Fruit fly (Drosophila melanogaster): ENCODE results near the gene Nepl19.
A peak's percentile ranks its signal among the peaks of the same experiment; 100 is the strongest.

The Nepl19 gene

dm6 chr3R:28857287-28858024 lies 22.5 kb downstream of the Nepl19 start:
- TF ChIP-seq br (GFP tag; optimal IDR thresholded peaks at IDR 0.05) (peak; percentile 10), Jra (GFP tag; optimal IDR thresholded peaks at IDR 0.05) (no peak), fru (GFP tag; optimal IDR thresholded peaks at IDR 0.05) (peak; percentile 25), rgr (GFP tag; optimal IDR thresholded peaks at IDR 0.05) (peak; percentile 7), Hnf4 (GFP tag; optimal IDR thresholded peaks at IDR 0.05) (peak; percentile 4), CG9705 (GFP tag; optimal IDR thresholded peaks at IDR 0.05) (no peak), HLH106 (tag; optimal IDR thresholded peaks at IDR 0.05) (peak; percentile 8), foxo (GFP tag; optimal IDR thresholded peaks at IDR 0.05) (peak in 1 of 2 experiments; percentile 31), Hr78 (GFP tag; optimal IDR thresholded peaks at IDR 0.05) (no peak), h (GFP tag; optimal IDR thresholded peaks at IDR 0.05) (peak; percentile 0)

dm6 chr3R:28856829-28857228 lies 23.1 kb downstream of the Nepl19 start:
- TF ChIP-seq brk (GFP tag; optimal IDR thresholded peaks at IDR 0.05) = no peak
- no peak for TF ChIP-seq Hr78 (GFP tag; optimal IDR thresholded peaks at IDR 0.05)
- no peak for TF ChIP-seq lola (GFP tag; optimal IDR thresholded peaks at IDR 0.05)
- no peak for TF ChIP-seq Rel (GFP tag; optimal IDR thresholded peaks at IDR 0.05)
- TF ChIP-seq Rel (tag; optimal IDR thresholded peaks at IDR 0.05) = no peak
- TF ChIP-seq foxo (GFP tag; optimal IDR thresholded peaks at IDR 0.05) = no peak
- no peak for TF ChIP-seq rgr (GFP tag; optimal IDR thresholded peaks at IDR 0.05)
- no peak for TF ChIP-seq Abd-B (GFP tag; optimal IDR thresholded peaks at IDR 0.05)
- TF ChIP-seq CrebA (GFP tag; optimal IDR thresholded peaks at IDR 0.05; ENCODE audit: borderline replicate concordance) = no peak
- no peak for TF ChIP-seq Myc (optimal IDR thresholded peaks at IDR 0.05)

dm6 chr3R:28856140-28856539 lies 23.8 kb downstream of the Nepl19 start:
- no peak for TF ChIP-seq usp (GFP tag; optimal IDR thresholded peaks at IDR 0.05)
- TF ChIP-seq CG9705 (GFP tag; optimal IDR thresholded peaks at IDR 0.05) = no peak
- no peak for TF ChIP-seq N (GFP tag; optimal IDR thresholded peaks at IDR 0.05)
- TF ChIP-seq Dfd (GFP tag; optimal IDR thresholded peaks at IDR 0.05) = no peak
- no peak for TF ChIP-seq sv (GFP tag; optimal IDR thresholded peaks at IDR 0.05)
- no peak for TF ChIP-seq Myc (optimal IDR thresholded peaks at IDR 0.05)
- TF ChIP-seq pan (optimal IDR thresholded peaks at IDR 0.05) = no peak
- TF ChIP-seq GATAd (GFP tag; optimal IDR thresholded peaks at IDR 0.05) = no peak
- TF ChIP-seq dmrt93B (GFP tag; optimal IDR thresholded peaks at IDR 0.05) = no peak
- no peak for TF ChIP-seq CG32264 (GFP tag; optimal IDR thresholded peaks at IDR 0.05)
- TF ChIP-seq Vsx2 (GFP tag; optimal IDR thresholded peaks at IDR 0.05; ENCODE audit: partially characterized antibody) = no peak
- TF ChIP-seq Hnf4 (GFP tag; optimal IDR thresholded peaks at IDR 0.05) = no peak
- no peak for TF ChIP-seq Abd-B (GFP tag; optimal IDR thresholded peaks at IDR 0.05)
- no peak for TF ChIP-seq foxo (GFP tag; optimal IDR thresholded peaks at IDR 0.05)
- TF ChIP-seq sage (GFP tag; optimal IDR thresholded peaks at IDR 0.05) = no peak
- TF ChIP-seq Rel (GFP tag; optimal IDR thresholded peaks at IDR 0.05) = no peak
- no peak for TF ChIP-seq Rel (tag; optimal IDR thresholded peaks at IDR 0.05)

dm6 chr3R:28851966-28852377 lies 27.9 kb downstream of the Nepl19 start:
- TF ChIP-seq psq (GFP tag; optimal IDR thresholded peaks at IDR 0.05) (peak; percentile 11), sv (GFP tag; optimal IDR thresholded peaks at IDR 0.05) (no peak), ey (GFP tag; optimal IDR thresholded peaks at IDR 0.05) (peak; percentile 11), GATAd (GFP tag; optimal IDR thresholded peaks at IDR 0.05) (no peak), Mio (GFP tag; optimal IDR thresholded peaks at IDR 0.05) (no peak), Dif (GFP tag; optimal IDR thresholded peaks at IDR 0.05; ENCODE audit: partially characterized antibody) (no peak), fru (GFP tag; optimal IDR thresholded peaks at IDR 0.05) (peak; percentile 6), OdsH (GFP tag; optimal IDR thresholded peaks at IDR 0.05) (no peak), Jra (GFP tag; optimal IDR thresholded peaks at IDR 0.05) (no peak), CG9705 (GFP tag; optimal IDR thresholded peaks at IDR 0.05) (no peak), sage (GFP tag; optimal IDR thresholded peaks at IDR 0.05) (no peak), HLH106 (tag; optimal IDR thresholded peaks at IDR 0.05) (no peak), h (GFP tag; optimal IDR thresholded peaks at IDR 0.05) (no peak), dmrt93B (GFP tag; optimal IDR thresholded peaks at IDR 0.05) (no peak), Myc (optimal IDR thresholded peaks at IDR 0.05) (no peak), jim (GFP tag; optimal IDR thresholded peaks at IDR 0.05) (no peak), Abd-B (GFP tag; optimal IDR thresholded peaks at IDR 0.05) (no peak), woc (GFP tag; optimal IDR thresholded peaks at IDR 0.05) (no peak), foxo (GFP tag; optimal IDR thresholded peaks at IDR 0.05) (peak in 1 of 2 experiments; percentile 31), dl (GFP tag; optimal IDR thresholded peaks at IDR 0.05; ENCODE audit: insufficient read depth in 1 of 2, partially characterized antibody in 2 of 2) (no peak), rgr (GFP tag; optimal IDR thresholded peaks at IDR 0.05) (no peak)

All from whole organism, wandering third instar larva.